Worm (Caenorhabditis elegans): ENCODE data around the gene srg-15.

DNA sequence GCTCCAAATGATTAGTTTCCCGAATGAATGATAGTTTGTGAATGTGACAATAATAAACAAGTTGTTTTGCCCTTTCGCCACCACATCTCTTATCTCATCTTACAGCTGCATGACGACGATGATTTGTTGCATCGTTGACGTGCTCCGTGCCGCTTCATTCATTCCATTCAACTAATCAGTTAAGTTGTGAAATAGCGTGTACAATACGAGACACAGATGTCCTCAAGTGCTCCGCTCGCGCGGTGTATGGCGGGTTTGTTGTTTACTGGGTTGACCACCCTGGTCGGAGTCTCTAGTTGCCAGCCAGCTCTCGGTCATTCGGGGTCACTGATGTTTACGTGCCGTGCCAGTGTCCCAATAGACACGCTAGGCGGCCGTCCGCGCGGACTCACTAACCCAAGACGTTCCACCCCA is 37.7 kb upstream of the srg-15 start:
- TF ChIP-seq him-1 (tag; optimal IDR thresholded peaks at IDR 0.05) (no peak), W03F9.2 (tag; optimal IDR thresholded peaks at IDR 0.05) (no peak)

All from whole organism, L4/young adult.